Worm (Caenorhabditis elegans) whole organism, L2 larva: ENCODE data around the gene C55A1.1.
"Not testable (repeated sequence)": the region's sequence is repeated elsewhere in the genome, so short reads cannot be mapped to it uniquely, and the experiment has no call there.

Experiments used
- ama-1 ChIP-seq: fragments of 150-350 bp; optimal IDR thresholded peaks from 2 replicates; lab custom pipeline; 2018; ENCODE audit warnings: inconsistent platforms
- ceh-82 ChIP-seq: fragments of 150-350 bp; optimal IDR thresholded peaks from 2 replicates; lab custom pipeline; 2014; ENCODE audit warnings: missing biosample characterization, missing genetic modification characterization
- fos-1 ChIP-seq: fragments of 150-350 bp; optimal IDR thresholded peaks from 2 replicates; lab custom pipeline; 2014; ENCODE audit warnings: missing biosample characterization, missing genetic modification characterization
- lin-39 ChIP-seq: fragments of 150-350 bp; optimal IDR thresholded peaks from 2 replicates; lab custom pipeline; 2014; ENCODE audit warnings: missing biosample characterization, missing genetic modification reagents, missing genetic modification characterization
- mab-5 ChIP-seq: fragments of 150-350 bp; optimal IDR thresholded peaks from 2 replicates; lab custom pipeline; 2014; ENCODE audit warnings: missing biosample characterization, missing genetic modification characterization
- sem-4 ChIP-seq: fragments of 150-350 bp; optimal IDR thresholded peaks from 2 replicates; lab custom pipeline; 2014; ENCODE audit warnings: missing biosample characterization, missing genetic modification reagents, missing genetic modification characterization
- zag-1 ChIP-seq: fragments of 150-350 bp; optimal IDR thresholded peaks from 2 replicates; lab custom pipeline; 2014; ENCODE audit warnings: missing biosample characterization, missing genetic modification characterization
- ztf-11 ChIP-seq: sonication (generic microtip); optimal IDR thresholded peaks from 2 replicates; lab custom pipeline; 2017; ENCODE audit warnings: missing biosample characterization, missing genetic modification characterization

DNA sequence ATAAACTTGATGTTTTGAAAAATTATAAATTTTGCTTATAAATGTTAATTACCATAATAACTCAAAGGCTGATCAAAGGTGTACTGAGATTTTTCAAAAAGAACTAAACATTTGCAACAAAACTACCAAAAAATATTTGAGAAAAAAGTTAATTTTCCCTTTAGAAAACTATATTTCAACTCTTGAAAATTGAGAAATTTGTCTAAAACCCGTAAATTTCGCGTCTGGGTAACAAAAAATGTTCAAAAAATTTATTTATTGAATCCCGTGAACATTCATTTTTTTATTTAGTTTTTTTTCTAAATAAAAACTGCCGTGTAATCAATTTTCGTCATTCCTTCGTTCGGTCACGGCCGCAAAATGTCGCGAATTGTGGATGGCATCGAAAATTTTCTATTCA, 48.5 kb downstream of the C55A1.1 start, which contains the start of gene K06B4.15:
- not testable (repeated sequence) for TF ChIP-seq lin-39 (tag; lab: Kevin White, UChicago); mab-5 (tag; lab: Kevin White, UChicago); sem-4 (tag; lab: Kevin White, UChicago); fos-1 (tag; lab: Kevin White, UChicago); ceh-82 (tag; lab: Kevin White, UChicago); ztf-11 (tag; lab: Kevin White, UChicago); ama-1; zag-1 (tag; lab: Kevin White, UChicago)
